Worm (Caenorhabditis elegans) whole organism, midembryonic: ENCODE data around the gene ZC449.7.

Source experiments
- T22C8.4 ChIP-seq: fragments of 200-800 bp; sonication (Bioruptor generic); IDR thresholded peaks from 2 replicates; pipeline ENCODE4 v1.3.6; 2022; ENCODE audit warnings: missing genetic modification characterization, missing compliant biosample characterization
- med-1 ChIP-seq: sonication (generic microtip); optimal IDR thresholded peaks from 2 replicates; lab custom pipeline; 2017; ENCODE audit warnings: missing genetic modification characterization, mild to moderate bottlenecking, missing compliant biosample characterization, antibody characterized with exemption, missing genetic modification reagents; ENCODE audit not compliant: insufficient read depth

DNA sequence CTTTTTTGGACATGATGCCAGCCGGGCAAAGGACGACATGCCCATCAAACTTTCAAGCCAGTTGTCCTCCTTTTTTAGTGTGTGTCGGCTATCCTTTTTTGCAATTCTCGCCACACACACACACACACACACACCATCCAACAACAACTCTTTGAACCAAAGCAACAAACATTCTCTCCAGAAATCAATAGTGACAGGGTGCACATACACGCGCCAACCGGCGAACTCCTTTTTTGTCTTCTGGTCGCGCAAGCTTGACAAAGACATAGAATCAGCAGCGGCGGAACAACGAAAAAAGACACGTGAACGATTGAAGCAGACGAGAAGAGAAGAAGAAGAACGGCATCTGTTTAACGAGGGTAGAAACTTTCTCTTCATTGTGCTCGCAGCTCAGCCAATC is 32.8 kb upstream of the ZC449.7 start:
- TF ChIP-seq T22C8.4 (GFP tag; lab: Robert Waterston, UW) (no peak), med-1 (no peak)
